Worm (Caenorhabditis elegans) whole organism, L4 larva: Measurements from ENCODE around the gene dop-6.

ENCODE experiments used
- T26A8.4 ChIP-seq: fragments of 200-800 bp; sonication (Bioruptor generic); IDR thresholded peaks from 2 replicates; pipeline ENCODE4 v1.3.6; 2022; ENCODE audit warnings: missing genetic modification characterization, missing compliant biosample characterization
- aly-2 ChIP-seq: sonication (generic microtip); optimal IDR thresholded peaks from 2 replicates; lab custom pipeline; 2018; ENCODE audit warnings: missing biosample characterization, missing genetic modification characterization
- arid-1 ChIP-seq: fragments of 200-800 bp; sonication (Bioruptor generic); conservative IDR thresholded peaks from 2 replicates; pipeline ENCODE4 v1.3.6; 2022; ENCODE audit warnings: missing genetic modification reagents, missing genetic modification characterization, missing compliant biosample characterization
- attf-4 ChIP-seq: sonication (generic microtip); optimal IDR thresholded peaks from 3 replicates; lab custom pipeline; 2017; ENCODE audit warnings: missing biosample characterization, missing genetic modification characterization
- ceh-82 ChIP-seq: sonication (generic microtip); optimal IDR thresholded peaks from 2 replicates; lab custom pipeline; 2017; ENCODE audit warnings: missing biosample characterization, missing genetic modification characterization
- ces-1 ChIP-seq: fragments of 150-350 bp; sonication (generic microtip); optimal IDR thresholded peaks from 4 replicates; lab custom pipeline; 2014; ENCODE audit warnings: missing biosample characterization, missing genetic modification reagents, missing genetic modification characterization
- fkh-10 ChIP-seq: fragments of 150-350 bp; optimal IDR thresholded peaks from 2 replicates; lab custom pipeline; 2014; ENCODE audit warnings: missing biosample characterization, missing genetic modification reagents, missing genetic modification characterization
- hmg-1.1 ChIP-seq: fragments of 200-800 bp; sonication (Bioruptor generic); IDR thresholded peaks from 2 replicates; pipeline ENCODE4 v1.3.6; 2022; ENCODE audit warnings: missing genetic modification reagents, missing genetic modification characterization, missing compliant biosample characterization
- lin-15B ChIP-seq: fragments of 150-350 bp; sonication (generic microtip); optimal IDR thresholded peaks from 3 replicates; lab custom pipeline; 2014; ENCODE audit warnings: missing biosample characterization, missing genetic modification characterization
- nhr-10 ChIP-seq: fragments of 150-350 bp; optimal IDR thresholded peaks from 2 replicates; lab custom pipeline; 2014; ENCODE audit warnings: missing biosample characterization, missing genetic modification characterization
- nhr-237 ChIP-seq: sonication (generic microtip); optimal IDR thresholded peaks from 2 replicates; lab custom pipeline; 2017; ENCODE audit warnings: missing biosample characterization, missing genetic modification characterization
- nhr-77 ChIP-seq: fragments of 150-350 bp; optimal IDR thresholded peaks from 2 replicates; lab custom pipeline; 2014; ENCODE audit warnings: missing biosample characterization, missing genetic modification characterization
- snpc-1.2 ChIP-seq: fragments of 200-800 bp; sonication (Bioruptor generic); IDR thresholded peaks from 2 replicates; pipeline ENCODE4 v1.3.6; 2022; ENCODE audit warnings: missing genetic modification reagents, missing genetic modification characterization, missing compliant biosample characterization
- zag-1 ChIP-seq: fragments of 150-350 bp; optimal IDR thresholded peaks from 2 replicates; lab custom pipeline; 2014; ENCODE audit warnings: missing biosample characterization, missing genetic modification characterization

DNA sequence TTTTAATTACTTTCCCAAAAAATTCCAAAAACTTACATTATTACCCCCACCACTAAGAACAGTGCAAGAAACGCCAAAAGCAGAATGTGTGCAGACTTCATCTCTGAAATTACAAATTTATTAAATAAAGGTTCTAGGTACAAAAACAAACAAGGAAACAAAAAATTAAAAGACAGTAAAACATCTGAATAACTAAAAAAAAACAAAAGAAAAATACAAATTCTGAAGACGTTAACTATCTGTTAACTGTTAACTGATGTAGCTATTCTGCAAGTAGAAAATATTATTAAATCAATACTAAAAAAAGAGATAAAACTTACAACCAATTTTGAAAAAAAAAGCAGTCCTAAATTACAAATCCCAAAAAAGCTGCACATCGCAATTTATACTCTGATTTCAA lies 50.8 kb downstream of the dop-6 start, which contains the start of gene R160.13:
- TF ChIP-seq hmg-1.1 (GFP tag; lab: Robert Waterston, UW): no peak
- TF ChIP-seq nhr-77: no peak
- TF ChIP-seq snpc-1.2 (GFP tag; lab: Robert Waterston, UW): no peak
- TF ChIP-seq aly-2: no peak
- TF ChIP-seq nhr-237: no peak
- TF ChIP-seq fkh-10 (GFP tag; lab: Kevin White, UChicago): no peak
- no peak for TF ChIP-seq nhr-10 (tag; lab: Kevin White, UChicago)
- no peak for TF ChIP-seq attf-4 (tag; lab: Kevin White, UChicago)
- no peak for TF ChIP-seq ceh-82
- TF ChIP-seq lin-15B: no peak
- no peak for TF ChIP-seq zag-1 (tag; lab: Kevin White, UChicago)
- no peak for TF ChIP-seq ces-1 (GFP tag; lab: Kevin White, UChicago)
- no peak for TF ChIP-seq T26A8.4 (GFP tag; lab: Robert Waterston, UW)
- no peak for TF ChIP-seq arid-1 (GFP tag; lab: Robert Waterston, UW)
